Fruit fly (Drosophila melanogaster): Measurements from ENCODE around the gene HDAC11.

HDAC11 gene

dm6 chr3R:24833652-24834051, 22.4 kb downstream of the HDAC11 start, which contains the start of gene sosie:
Gene sosie (plus strand): TSS chr3R:24833952.
- TF ChIP-seq Hr83 (GFP tag; optimal IDR thresholded peaks at IDR 0.05; ENCODE audit: poor library complexity, severe bottlenecking) (no peak), Mio (GFP tag; optimal IDR thresholded peaks at IDR 0.05) (no peak), Dif (GFP tag; optimal IDR thresholded peaks at IDR 0.05; ENCODE audit: partially characterized antibody) (no peak), woc (GFP tag; optimal IDR thresholded peaks at IDR 0.05) (no peak), Dfd (GFP tag; optimal IDR thresholded peaks at IDR 0.05) (no peak), GATAd (GFP tag; optimal IDR thresholded peaks at IDR 0.05) (no peak), sage (GFP tag; optimal IDR thresholded peaks at IDR 0.05) (no peak), Hr78 (GFP tag; optimal IDR thresholded peaks at IDR 0.05) (no peak), dsf (GFP tag; optimal IDR thresholded peaks at IDR 0.05; ENCODE audit: borderline replicate concordance) (no peak), Abd-B (GFP tag; optimal IDR thresholded peaks at IDR 0.05) (no peak), usp (GFP tag; optimal IDR thresholded peaks at IDR 0.05) (no peak)

- no peak for TF ChIP-seq Abd-B (GFP tag; optimal IDR thresholded peaks at IDR 0.05)
- peak; percentile 42 for TF ChIP-seq ey (GFP tag; optimal IDR thresholded peaks at IDR 0.05)
- TF ChIP-seq woc (GFP tag; optimal IDR thresholded peaks at IDR 0.05) = peak; percentile 78
- TF ChIP-seq Vsx2 (GFP tag; optimal IDR thresholded peaks at IDR 0.05; ENCODE audit: partially characterized antibody) = no peak
- TF ChIP-seq Hr78 (GFP tag; optimal IDR thresholded peaks at IDR 0.05) = no peak
- peak; percentile 81 for TF ChIP-seq HLH106 (tag; optimal IDR thresholded peaks at IDR 0.05)
- no peak for TF ChIP-seq CG32264 (GFP tag; optimal IDR thresholded peaks at IDR 0.05)
- peak; percentile 68 for TF ChIP-seq sage (GFP tag; optimal IDR thresholded peaks at IDR 0.05)
- TF ChIP-seq sv (GFP tag; optimal IDR thresholded peaks at IDR 0.05) = peak; percentile 15
- TF ChIP-seq brk (GFP tag; optimal IDR thresholded peaks at IDR 0.05) = no peak
- TF ChIP-seq Rel (GFP tag; optimal IDR thresholded peaks at IDR 0.05) = no peak
- TF ChIP-seq Rel (tag; optimal IDR thresholded peaks at IDR 0.05) = no peak
- TF ChIP-seq Jra (GFP tag; optimal IDR thresholded peaks at IDR 0.05) = no peak
- peak in 1 of 2 experiments; percentile 68 for TF ChIP-seq foxo (GFP tag; optimal IDR thresholded peaks at IDR 0.05)
- TF ChIP-seq Hr83 (GFP tag; optimal IDR thresholded peaks at IDR 0.05; ENCODE audit: poor library complexity, severe bottlenecking) = no peak
- TF ChIP-seq CG9705 (GFP tag; optimal IDR thresholded peaks at IDR 0.05) = peak; percentile 64
- TF ChIP-seq Dfd (GFP tag; optimal IDR thresholded peaks at IDR 0.05) = no peak
- TF ChIP-seq Myc (optimal IDR thresholded peaks at IDR 0.05) = peak; percentile 99
- TF ChIP-seq lola (GFP tag; optimal IDR thresholded peaks at IDR 0.05) = no peak
- no peak for TF ChIP-seq rgr (GFP tag; optimal IDR thresholded peaks at IDR 0.05)
- no peak for TF ChIP-seq Hnf4 (GFP tag; optimal IDR thresholded peaks at IDR 0.05)
- no peak for TF ChIP-seq fru (GFP tag; optimal IDR thresholded peaks at IDR 0.05)
- no peak for TF ChIP-seq Mio (GFP tag; optimal IDR thresholded peaks at IDR 0.05)
- TF ChIP-seq psq (GFP tag; optimal IDR thresholded peaks at IDR 0.05) = peak; percentile 75
- TF ChIP-seq jim (GFP tag; optimal IDR thresholded peaks at IDR 0.05) = no peak
- no peak for TF ChIP-seq br (GFP tag; optimal IDR thresholded peaks at IDR 0.05)
- no peak for TF ChIP-seq usp (GFP tag; optimal IDR thresholded peaks at IDR 0.05)
- no peak for TF ChIP-seq h (GFP tag; optimal IDR thresholded peaks at IDR 0.05)
- no peak for TF ChIP-seq CrebA (GFP tag; optimal IDR thresholded peaks at IDR 0.05; ENCODE audit: borderline replicate concordance)
- TF ChIP-seq tai (GFP tag; optimal IDR thresholded peaks at IDR 0.05) = no peak
- no peak for TF ChIP-seq pan (optimal IDR thresholded peaks at IDR 0.05)
- no peak for TF ChIP-seq N (GFP tag; optimal IDR thresholded peaks at IDR 0.05)
- TF ChIP-seq dl (GFP tag; optimal IDR thresholded peaks at IDR 0.05; ENCODE audit: insufficient read depth in 1 of 2, partially characterized antibody in 2 of 2) = no peak
- TF ChIP-seq Sp1 (GFP tag; optimal IDR thresholded peaks at IDR 0.05) = no peak
- TF ChIP-seq dsf (GFP tag; optimal IDR thresholded peaks at IDR 0.05; ENCODE audit: borderline replicate concordance) = no peak
- peak; percentile 49 for TF ChIP-seq OdsH (GFP tag; optimal IDR thresholded peaks at IDR 0.05)
- TF ChIP-seq GATAd (GFP tag; optimal IDR thresholded peaks at IDR 0.05) = no peak
Measured at dm6 chr3R:24829887-24830351, 26.1 kb downstream of the HDAC11 start, which contains the start of the genes Kaz and CG43273. Gene Kaz (minus strand): TSS chr3R:24829959. Gene CG43273 (plus strand): TSS chr3R:24830301.

dm6 chr3R:24828234-24828633, 27.8 kb downstream of the HDAC11 start, which contains the start of gene RabX4:
Gene RabX4 (minus strand): TSS chr3R:24828409.
- no peak for TF ChIP-seq CG9705 (GFP tag; optimal IDR thresholded peaks at IDR 0.05)
- no peak for TF ChIP-seq br (GFP tag; optimal IDR thresholded peaks at IDR 0.05)
- no peak for TF ChIP-seq Sp1 (GFP tag; optimal IDR thresholded peaks at IDR 0.05)
- TF ChIP-seq Vsx2 (GFP tag; optimal IDR thresholded peaks at IDR 0.05; ENCODE audit: partially characterized antibody) = no peak
- no peak for TF ChIP-seq pan (optimal IDR thresholded peaks at IDR 0.05)
- no peak for TF ChIP-seq CG32264 (GFP tag; optimal IDR thresholded peaks at IDR 0.05)
- no peak for TF ChIP-seq Dfd (GFP tag; optimal IDR thresholded peaks at IDR 0.05)
- TF ChIP-seq Hr83 (GFP tag; optimal IDR thresholded peaks at IDR 0.05; ENCODE audit: poor library complexity, severe bottlenecking) = no peak
- no peak for TF ChIP-seq woc (GFP tag; optimal IDR thresholded peaks at IDR 0.05)
- TF ChIP-seq usp (GFP tag; optimal IDR thresholded peaks at IDR 0.05) = no peak

Measured in whole organism, wandering third instar larva.